Worm (Caenorhabditis elegans) whole organism, young adult: Measurements from ENCODE around the gene sdc-2.

Experiments used
- C06A6.2 ChIP-seq: fragments of 200-800 bp; sonication (Bioruptor generic); conservative IDR thresholded peaks from 2 replicates; pipeline ENCODE4 v1.3.6; 2022; ENCODE audit warnings: missing genetic modification characterization, missing compliant biosample characterization
- T26A5.8 ChIP-seq: sonication (generic microtip); optimal IDR thresholded peaks from 2 replicates; lab custom pipeline; 2016; ENCODE audit warnings: missing genetic modification characterization, missing compliant biosample characterization
- attf-5 ChIP-seq: fragments of 200-800 bp; sonication (Bioruptor generic); optimal IDR thresholded peaks from 2 replicates; lab custom pipeline; 2018; ENCODE audit warnings: mild to moderate bottlenecking, missing genetic modification characterization, missing compliant biosample characterization
- dpl-1 ChIP-seq: fragments of 150-350 bp; optimal IDR thresholded peaks from 2 replicates; lab custom pipeline; 2014; ENCODE audit warnings: missing biosample characterization, missing genetic modification reagents, missing genetic modification characterization
- egrh-3 ChIP-seq: fragments of 200-800 bp; sonication (Bioruptor generic); IDR thresholded peaks from 2 replicates; pipeline ENCODE4 v1.3.6; 2022; ENCODE audit warnings: missing genetic modification reagents, missing genetic modification characterization, missing compliant biosample characterization
- snpc-4 ChIP-seq, 5 experiments: fragments of 150-350 bp in 1 of 5; sonication (generic microtip) in 4 of 5; optimal IDR thresholded peaks; 2 replicates each; lab custom pipeline; 2014 to 2018; ENCODE audit warnings: missing genetic modification characterization in 5 of 5, missing biosample characterization in 3 of 5, antibody characterized with exemption in 2 of 5, mild to moderate bottlenecking in 2 of 5, missing compliant biosample characterization in 2 of 5, missing genotype in 2 of 5, moderate library complexity in 2 of 5, missing genetic modification reagents in 1 of 5
- tbx-9 ChIP-seq: sonication (generic microtip); optimal IDR thresholded peaks from 2 replicates; lab custom pipeline; 2016; ENCODE audit warnings: borderline replicate concordance, missing genetic modification characterization, inconsistent platforms, missing compliant biosample characterization
- ztf-6 ChIP-seq: fragments of 200-800 bp; sonication (Bioruptor generic); IDR thresholded peaks from 2 replicates; pipeline ENCODE4 v1.3.6; 2022; ENCODE audit warnings: missing genetic modification reagents, missing genetic modification characterization, missing compliant biosample characterization

- TF ChIP-seq T26A5.8 (tag; lab: Kevin White, UChicago) (no peak), tbx-9 (no peak), snpc-4 (GFP tag; optimal IDR thresholded peaks at IDR 0.05; lab: Kevin White, UChicago) (no peak), snpc-4 (tag; optimal IDR thresholded peaks at IDR 0.05; lab: Kevin White, UChicago) (no peak), dpl-1 (GFP tag; lab: Kevin White, UChicago) (no peak), ztf-6 (GFP tag; lab: Robert Waterston, UW) (no peak), attf-5 (GFP tag; lab: Kevin White, UChicago) (no peak), egrh-3 (GFP tag; lab: Robert Waterston, UW) (no peak), C06A6.2 (GFP tag; lab: Robert Waterston, UW) (no peak)
Measured at ce11 chrX:11475780-11476179, 46.7 kb upstream of the sdc-2 start.
